Fruit fly (Drosophila melanogaster): ENCODE data around the gene CG31288.

- no peak for TF ChIP-seq ttk (optimal IDR thresholded peaks at IDR 0.05)
- TF ChIP-seq psq (optimal IDR thresholded peaks at IDR 0.05): no peak
- no peak for TF ChIP-seq h (optimal IDR thresholded peaks at IDR 0.05)
These were observed 37.0 kb downstream of the CG31288 start, which contains the start of the genes Kdsr and CG11858 for dm6 chr3R:25262322-25262761.
